Fruit fly (Drosophila melanogaster): Measurements from ENCODE around the gene mRpL47.

Gene mRpL47

DNA sequence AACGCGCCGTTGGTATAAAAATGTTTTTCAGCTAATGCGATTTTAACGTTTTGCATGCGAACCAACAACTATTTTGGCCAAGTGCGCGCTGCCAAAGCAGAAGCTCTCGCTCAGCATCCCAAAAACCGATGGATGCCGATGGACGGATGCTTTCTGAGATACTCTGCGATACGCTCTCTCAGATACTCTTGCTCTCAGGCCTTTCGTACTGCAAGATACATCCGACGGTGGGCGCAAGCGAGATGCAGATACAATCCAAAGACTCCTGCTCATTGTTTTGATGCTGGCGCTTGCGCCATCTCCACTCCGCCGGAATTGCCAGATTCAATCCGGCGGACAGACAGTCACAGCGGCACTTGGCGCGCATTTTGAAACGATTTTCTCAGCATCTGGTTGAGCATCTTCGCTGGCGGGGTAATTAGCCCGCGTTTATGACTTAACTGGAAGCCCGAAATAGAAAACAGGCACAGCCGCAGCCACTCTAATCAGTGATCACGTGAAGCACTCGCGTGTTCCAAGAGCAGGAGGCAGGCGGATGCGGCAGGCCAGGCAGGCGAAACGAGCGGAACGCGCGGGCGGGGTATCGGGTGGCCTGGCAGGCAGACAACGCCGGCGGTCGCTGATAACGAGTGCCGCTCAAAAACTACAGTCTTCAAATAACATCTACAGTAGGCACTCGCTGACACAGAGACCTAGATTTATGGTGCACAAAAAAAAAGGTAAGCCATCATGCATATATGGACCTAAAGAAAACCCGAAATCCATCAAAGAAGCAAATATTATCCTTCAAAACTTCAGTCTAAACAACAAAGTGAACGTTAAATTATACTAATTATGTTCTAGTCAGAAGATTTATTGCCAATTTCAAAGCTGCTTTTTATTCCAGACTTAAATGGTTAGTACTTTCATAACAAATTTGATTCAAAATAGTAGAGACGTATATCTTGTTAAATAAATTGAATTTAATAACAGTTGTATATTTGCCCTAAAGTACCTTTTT is 21.8 kb downstream of the mRpL47 start, which contains the start of gene CG16779 (continued):
- TF ChIP-seq NfI (GFP tag; optimal IDR thresholded peaks at IDR 0.05), result no peak
- peak; percentile 53; the same call in 2 of the 3 replicates for TF ChIP-seq dysf (GFP tag; IDR thresholded peaks at IDR 0.05)
- no peak for TF ChIP-seq CG11085 (GFP tag; IDR thresholded peaks at IDR 0.05)
- TF ChIP-seq ken (GFP tag; IDR thresholded peaks at IDR 0.05), result no peak
- TF ChIP-seq HLH4C (GFP tag; IDR thresholded peaks at IDR 0.05; ENCODE audit: partially characterized antibody), result no peak
- no peak for TF ChIP-seq GATAe (GFP tag; conservative IDR thresholded peaks at IDR 0.05)
- peak; percentile 44 for TF ChIP-seq CG13424 (tag; optimal IDR thresholded peaks at IDR 0.05)
- no peak for TF ChIP-seq Doc3 (GFP tag; IDR thresholded peaks at IDR 0.05; ENCODE audit: partially characterized antibody)
- peak; percentile 55 for TF ChIP-seq CG15696 (tag; optimal IDR thresholded peaks at IDR 0.05)
- no peak for TF ChIP-seq Rfx (GFP tag; IDR thresholded peaks at IDR 0.05)
- no peak for TF ChIP-seq fd64A (GFP tag; optimal IDR thresholded peaks at IDR 0.05)
- no peak for TF ChIP-seq Nf-YA (GFP tag; IDR thresholded peaks at IDR 0.05)
- TF ChIP-seq crp (GFP tag; optimal IDR thresholded peaks at IDR 0.05), result no peak
- no peak for TF ChIP-seq CrebB (tag; optimal IDR thresholded peaks at IDR 0.05)
- TF ChIP-seq Kr (GFP tag; optimal IDR thresholded peaks at IDR 0.05), result no peak
- TF ChIP-seq CG4854 (GFP tag; optimal IDR thresholded peaks at IDR 0.05), result no peak
- no peak for TF ChIP-seq B-H1 (GFP tag; IDR thresholded peaks at IDR 0.05)
- peak; percentile 5 for TF ChIP-seq CG15601 (tag; optimal IDR thresholded peaks at IDR 0.05)
- TF ChIP-seq CG10654 (GFP tag; optimal IDR thresholded peaks at IDR 0.05), result no peak
- TF ChIP-seq CG3838 (GFP tag; optimal IDR thresholded peaks at IDR 0.05), result no peak
- TF ChIP-seq CG17829 (tag; optimal IDR thresholded peaks at IDR 0.05), result no peak
- TF ChIP-seq stwl (tag; optimal IDR thresholded peaks at IDR 0.05), result no peak
- no peak for TF ChIP-seq her (GFP tag; optimal IDR thresholded peaks at IDR 0.05)
- TF ChIP-seq cato (GFP tag; optimal IDR thresholded peaks at IDR 0.05; ENCODE audit: borderline replicate concordance), result no peak
- peak; percentile 19 for TF ChIP-seq CG18619 (GFP tag; optimal IDR thresholded peaks at IDR 0.05)
- no peak for TF ChIP-seq CG12942 (GFP tag; optimal IDR thresholded peaks at IDR 0.05)
- no peak for TF ChIP-seq gsb (GFP tag; IDR thresholded peaks at IDR 0.05)
- no peak for TF ChIP-seq danr (GFP tag; IDR thresholded peaks at IDR 0.05)
- no peak for TF ChIP-seq org-1 (GFP tag; optimal IDR thresholded peaks at IDR 0.05)
- no peak for TF ChIP-seq Six4 (GFP tag; optimal IDR thresholded peaks at IDR 0.05)
- TF ChIP-seq CG4820 (GFP tag; optimal IDR thresholded peaks at IDR 0.05), result peak; percentile 57
- no peak for TF ChIP-seq cas (GFP tag; IDR thresholded peaks at IDR 0.05)
- no peak for TF ChIP-seq oc (tag; optimal IDR thresholded peaks at IDR 0.05)
- peak in 1 of 2 experiments; percentile 10 for TF ChIP-seq bsh (GFP tag; optimal IDR thresholded peaks at IDR 0.05)
- TF ChIP-seq amos (GFP tag; IDR thresholded peaks at IDR 0.05; ENCODE audit: partially characterized antibody), result no peak
- TF ChIP-seq so (GFP tag; IDR thresholded peaks at IDR 0.05), result no peak
- TF ChIP-seq C15 (GFP tag; IDR thresholded peaks at IDR 0.05), result no peak
- TF ChIP-seq Fer2 (tag; optimal IDR thresholded peaks at IDR 0.05), result no peak
- no peak for TF ChIP-seq CG17802 (tag; optimal IDR thresholded peaks at IDR 0.05)
- no peak for TF ChIP-seq CG14050 (GFP tag; IDR thresholded peaks at IDR 0.05)
- no peak for TF ChIP-seq gfzf (GFP tag; optimal IDR thresholded peaks at IDR 0.05)
- TF ChIP-seq Doc2 (GFP tag; IDR thresholded peaks at IDR 0.05), result no peak
- no peak for TF ChIP-seq Stat92E (GFP tag; optimal IDR thresholded peaks at IDR 0.05)
- no peak for TF ChIP-seq CG34422 (GFP tag; IDR thresholded peaks at IDR 0.05)
- TF ChIP-seq CG2129 (GFP tag; IDR thresholded peaks at IDR 0.05; ENCODE audit: partially characterized antibody), result no peak
- TF ChIP-seq CG10431 (GFP tag; optimal IDR thresholded peaks at IDR 0.05), result no peak
- TF ChIP-seq CG2889 (GFP tag; IDR thresholded peaks at IDR 0.05), result no peak
- no peak for TF ChIP-seq dati (GFP tag; IDR thresholded peaks at IDR 0.05)
